Worm (Caenorhabditis elegans) whole organism, L1 larva: Measurements from ENCODE around the gene sucl-1.

Experiments
- ceh-90 ChIP-seq: sonication (generic microtip); optimal IDR thresholded peaks from 2 replicates; lab custom pipeline; 2016; ENCODE audit warnings: missing genetic modification characterization, missing compliant biosample characterization
- elt-2 ChIP-seq: sonication (generic microtip); optimal IDR thresholded peaks from 2 replicates; lab custom pipeline; 2016; ENCODE audit warnings: missing genetic modification characterization, mild to moderate bottlenecking, inconsistent platforms, missing compliant biosample characterization, missing genetic modification reagents
- nhr-20 ChIP-seq: sonication (generic microtip); optimal IDR thresholded peaks from 2 replicates; lab custom pipeline; 2016; ENCODE audit warnings: mild to moderate bottlenecking, missing genetic modification characterization, missing compliant biosample characterization
- nhr-76 ChIP-seq: sonication (generic microtip); optimal IDR thresholded peaks from 2 replicates; lab custom pipeline; 2017; ENCODE audit warnings: missing biosample characterization, missing genetic modification characterization
- nhr-77 ChIP-seq: fragments of 150-350 bp; optimal IDR thresholded peaks from 2 replicates; lab custom pipeline; 2014; ENCODE audit warnings: missing biosample characterization, missing genetic modification characterization
- pag-3 ChIP-seq: sonication (generic microtip); optimal IDR thresholded peaks from 2 replicates; lab custom pipeline; 2017; ENCODE audit warnings: missing genetic modification characterization, mild to moderate bottlenecking, missing compliant biosample characterization, antibody characterized with exemption, borderline replicate concordance; ENCODE audit not compliant: insufficient read depth
- skn-1 ChIP-seq: fragments of 150-350 bp; optimal IDR thresholded peaks from 2 replicates; lab custom pipeline; 2014; ENCODE audit warnings: missing biosample characterization, missing genetic modification characterization
- unc-62 ChIP-seq: fragments of 150-350 bp; optimal IDR thresholded peaks from 2 replicates; lab custom pipeline; 2014; ENCODE audit warnings: missing biosample characterization, missing genetic modification reagents, missing genetic modification characterization

- TF ChIP-seq ceh-90 (tag; lab: Kevin White, UChicago) (no peak), unc-62 (GFP tag; lab: Kevin White, UChicago) (no peak), pag-3 (no peak), nhr-20 (tag; lab: Kevin White, UChicago) (no peak), nhr-77 (tag; lab: Kevin White, UChicago) (no peak), nhr-76 (tag; lab: Kevin White, UChicago) (no peak), elt-2 (tag; lab: Kevin White, UChicago) (no peak), skn-1 (no peak)
Observed at ce11 chrX:14740019-14740418, 13.8 kb upstream of the sucl-1 start, which contains the start of gene C05G5.1.
